Fruit fly (Drosophila melanogaster): ENCODE results near the gene qua.

DNA sequence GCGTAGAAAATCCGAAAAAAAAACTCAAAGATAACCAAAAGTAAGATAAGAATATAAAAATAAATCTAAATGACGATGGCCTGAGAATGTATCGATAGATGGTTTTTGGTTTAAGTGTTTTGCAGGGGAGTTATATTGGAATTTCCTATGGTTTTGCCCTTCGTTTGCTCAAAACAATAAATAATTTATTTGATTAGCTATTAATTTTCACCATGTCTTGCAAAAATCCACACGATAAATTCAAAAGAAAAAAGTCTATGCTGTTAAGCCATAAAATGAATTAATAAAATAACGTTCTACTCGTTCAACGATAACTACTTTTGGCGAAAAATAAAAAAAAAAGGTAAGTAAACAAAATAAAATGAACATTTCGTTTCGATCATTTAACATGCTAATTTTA is 49.9 kb downstream of the qua start:
- no peak for TF ChIP-seq CG8478 (optimal IDR thresholded peaks at IDR 0.05)
- TF ChIP-seq CTCF (optimal IDR thresholded peaks at IDR 0.05), result no peak

Data from S2 (cell line).